Worm (Caenorhabditis elegans): ENCODE data around the gene F57B1.1.
A peak's percentile ranks its signal among the peaks of the same experiment; 100 is the strongest.

Gene F57B1.1

DNA sequence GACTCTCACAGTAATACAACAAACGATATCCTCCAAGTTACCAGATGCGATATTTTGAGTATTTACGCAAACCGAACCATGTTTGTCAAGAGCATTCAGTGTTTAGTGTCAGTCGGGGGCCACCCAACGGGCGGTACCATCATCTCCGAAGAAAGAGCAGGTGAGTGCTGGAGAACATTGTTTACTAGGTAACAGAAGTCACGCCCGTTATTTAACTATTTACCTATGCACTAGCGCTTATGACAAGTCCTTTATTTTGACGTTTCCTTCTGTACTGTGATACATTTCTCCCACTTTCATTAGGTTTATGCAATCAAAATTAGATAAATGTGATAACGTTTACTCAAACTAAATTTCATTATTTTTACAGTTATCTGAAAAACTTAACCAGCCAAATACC lies 14.1 kb upstream of the F57B1.1 start, which contains the start of gene F57B1.6:
Gene F57B1.6, plus strand, starts transcription at position 79 of the 400 bp plus-strand sequence.
- TF ChIP-seq fos-1 (tag; optimal IDR thresholded peaks at IDR 0.05) (no peak), elt-2 (tag; optimal IDR thresholded peaks at IDR 0.05) (no peak), efl-1 (optimal IDR thresholded peaks at IDR 0.05) (no peak), efl-1 (GFP tag; optimal IDR thresholded peaks at IDR 0.05 in 1 of 2) (no peak), fkh-8 (tag; optimal IDR thresholded peaks at IDR 0.05) (no peak), nhr-28 (tag; optimal IDR thresholded peaks at IDR 0.05) (no peak)

ce11 chrV:13207426-13207825 lies 12.0 kb upstream of the F57B1.1 start, which contains the start of gene F57B1.5:
Gene F57B1.5, plus strand, starts transcription at chrV:13207726.
- TF ChIP-seq fkh-10 (GFP tag; optimal IDR thresholded peaks at IDR 0.05) (no peak), unc-86 (tag; optimal IDR thresholded peaks at IDR 0.05) (peak; percentile 9), lin-14 (GFP tag; optimal IDR thresholded peaks at IDR 0.05) (peak; percentile 39), Y116A8C.19 (tag; optimal IDR thresholded peaks at IDR 0.05; ENCODE audit: borderline replicate concordance) (no peak)

DNA sequence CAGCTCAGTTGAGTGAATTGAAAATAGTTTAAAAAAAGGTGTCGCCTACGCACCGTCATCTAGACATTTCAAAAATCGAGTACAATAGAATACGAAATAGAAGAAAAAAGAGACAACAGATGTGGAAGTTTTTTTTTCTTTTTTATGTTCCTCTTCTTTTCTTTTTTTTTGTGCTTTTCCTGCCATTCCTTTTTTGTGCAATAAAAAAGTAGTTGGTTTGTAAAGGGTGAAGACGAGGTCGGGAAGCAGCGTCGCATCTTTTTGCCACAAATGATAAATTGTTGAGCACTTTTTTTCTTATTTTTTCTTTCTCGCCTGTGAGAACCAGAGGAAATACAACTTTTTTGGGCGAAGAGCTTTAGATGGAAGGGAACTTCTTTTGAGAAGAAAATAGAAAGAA lies 11.1 kb upstream of the F57B1.1 start:
- TF ChIP-seq efl-1 (optimal IDR thresholded peaks at IDR 0.05): no peak
- TF ChIP-seq efl-1 (GFP tag; optimal IDR thresholded peaks at IDR 0.05 in 1 of 2): peak in 1 of 2 experiments; percentile 58
- TF ChIP-seq fkh-10 (GFP tag; optimal IDR thresholded peaks at IDR 0.05): peak; percentile 18
- no peak for TF ChIP-seq ceh-88 (GFP tag; IDR thresholded peaks at IDR 0.05)
- peak; percentile 55 for TF ChIP-seq lin-14 (GFP tag; optimal IDR thresholded peaks at IDR 0.05)

- TF ChIP-seq lin-14 (GFP tag; optimal IDR thresholded peaks at IDR 0.05) (peak; percentile 84), efl-3 (GFP tag; optimal IDR thresholded peaks at IDR 0.05) (no peak), nhr-71 (tag; optimal IDR thresholded peaks at IDR 0.05) (peak; percentile 60), lsy-2 (tag; optimal IDR thresholded peaks at IDR 0.05) (peak in 1 of 2 experiments; percentile 26), blmp-1 (tag; optimal IDR thresholded peaks at IDR 0.05) (peak; percentile 94), nhr-19 (GFP tag; conservative IDR thresholded peaks at IDR 0.05) (peak; percentile 28; the same call in 1 of the 2 replicates), hpl-2 (GFP tag; optimal IDR thresholded peaks at IDR 0.05) (no peak), lin-35 (GFP tag; optimal IDR thresholded peaks at IDR 0.05) (peak in 1 of 2 experiments; percentile 25), egl-27 (tag; optimal IDR thresholded peaks at IDR 0.05) (no peak), mab-9 (GFP tag; IDR thresholded peaks at IDR 0.05) (no peak), pag-3 (tag; optimal IDR thresholded peaks at IDR 0.05; ENCODE audit: borderline replicate concordance, insufficient read depth) (peak; percentile 96), snu-23 (GFP tag; optimal IDR thresholded peaks at IDR 0.05) (peak; percentile 44), efl-1 (optimal IDR thresholded peaks at IDR 0.05) (no peak), efl-1 (GFP tag; optimal IDR thresholded peaks at IDR 0.05 in 1 of 2) (no peak), tbx-2 (tag; optimal IDR thresholded peaks at IDR 0.05) (peak; percentile 59), hlh-4 (tag; optimal IDR thresholded peaks at IDR 0.05) (no peak), nhr-85 (tag) (peak; percentile 95), nhr-20 (tag; optimal IDR thresholded peaks at IDR 0.05) (peak; percentile 57), grh-1 (GFP tag; IDR thresholded peaks at IDR 0.05) (peak; percentile 15; the same call in 1 of the 2 replicates), elt-3 (tag; optimal IDR thresholded peaks at IDR 0.05) (peak in 3 of 6 experiments; percentile 58 to 84 (median 73)), snpc-4 (tag; optimal IDR thresholded peaks at IDR 0.05) (no peak), nhr-90 (tag; optimal IDR thresholded peaks at IDR 0.05; ENCODE audit: poor library complexity) (peak; percentile 48), mep-1 (tag; optimal IDR thresholded peaks at IDR 0.05) (peak; percentile 15)
Observed at ce11 chrV:13202127-13202610, 6.7 kb upstream of the F57B1.1 start, which contains the start of the genes col-159 and col-160. Gene col-159, minus strand, starts transcription at chrV:13202177. Gene col-160, minus strand, starts transcription at chrV:13202189.

DNA sequence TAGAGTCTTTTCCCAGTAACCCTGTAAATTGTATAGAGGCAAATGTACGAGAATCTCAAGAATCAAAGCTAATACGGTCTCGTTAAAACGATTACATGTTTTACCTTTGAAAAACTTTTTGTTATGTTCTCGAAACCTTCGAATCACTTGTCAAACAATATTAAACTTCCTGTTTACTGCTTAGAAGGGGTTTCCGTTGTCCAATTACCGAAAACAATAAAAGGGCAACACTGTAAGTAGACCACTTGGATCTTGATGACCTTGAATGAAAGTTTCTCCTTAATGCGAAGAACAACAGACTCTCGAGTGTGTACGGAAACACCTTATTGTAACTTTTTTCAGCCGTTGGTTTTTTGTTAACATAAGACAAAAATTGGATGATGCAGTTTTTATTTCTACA lies 5.2 kb upstream of the F57B1.1 start:
- peak; percentile 31 for TF ChIP-seq nhr-20 (tag; optimal IDR thresholded peaks at IDR 0.05)
- TF ChIP-seq aha-1 (tag; optimal IDR thresholded peaks at IDR 0.05): no peak
- peak in 1 of 2 experiments; percentile 2 for TF ChIP-seq egl-27 (tag; optimal IDR thresholded peaks at IDR 0.05)
- peak; percentile 44 for TF ChIP-seq aly-2 (tag; optimal IDR thresholded peaks at IDR 0.05)
- peak; percentile 51 for TF ChIP-seq lin-14 (GFP tag; optimal IDR thresholded peaks at IDR 0.05)
- no peak for TF ChIP-seq hlh-17 (GFP tag; optimal IDR thresholded peaks at IDR 0.05; ENCODE audit: borderline replicate concordance)
- no peak for TF ChIP-seq hlh-4 (tag; optimal IDR thresholded peaks at IDR 0.05)
- peak; percentile 46 for TF ChIP-seq tbx-2 (tag; optimal IDR thresholded peaks at IDR 0.05)
- TF ChIP-seq snu-23 (GFP tag; optimal IDR thresholded peaks at IDR 0.05): peak; percentile 3
- no peak for TF ChIP-seq C04F5.9 (tag; optimal IDR thresholded peaks at IDR 0.05)
- TF ChIP-seq nhr-85 (tag): peak; percentile 90
- TF ChIP-seq blmp-1 (tag; optimal IDR thresholded peaks at IDR 0.05): peak; percentile 53
- peak in 2 of 6 experiments; percentile 13 to 37 for TF ChIP-seq elt-3 (tag; optimal IDR thresholded peaks at IDR 0.05)
- peak; percentile 52 for TF ChIP-seq nhr-71 (tag; optimal IDR thresholded peaks at IDR 0.05)

Data from whole organism, L1 larva.